Fruit fly (Drosophila melanogaster) whole organism, embryonic: Measurements from ENCODE around the gene Mrp5.

ENCODE experiments used
- Ada2b ChIP-seq: fragments of 200-800 bp; sonication (Bioruptor generic); IDR thresholded peaks from 2 replicates; pipeline ENCODE4 v1.3.6; 2022; ENCODE audit warnings: missing biosample characterization, missing genetic modification characterization
- Antp ChIP-seq: fragments of 200-800 bp; sonication (Bioruptor generic); optimal IDR thresholded peaks from 3 replicates; lab custom pipeline; 2016; ENCODE audit warnings: missing biosample characterization, missing genetic modification characterization
- Bgb ChIP-seq: fragments of 200-800 bp; sonication (Bioruptor generic); IDR thresholded peaks from 2 replicates; pipeline ENCODE4 v1.3.6; 2022; ENCODE audit warnings: missing biosample characterization, missing genetic modification characterization; ENCODE audit not compliant: partially characterized antibody
- BtbVII ChIP-seq: fragments of 200-800 bp; sonication (Bioruptor generic); optimal IDR thresholded peaks from 3 replicates; lab custom pipeline; 2017; ENCODE audit warnings: missing biosample characterization, mild to moderate bottlenecking, missing genetic modification characterization
- Bteb2 ChIP-seq: fragments of 200-800 bp; sonication (Bioruptor generic); optimal IDR thresholded peaks from 2 replicates; lab custom pipeline; 2016; ENCODE audit warnings: missing biosample characterization, missing genetic modification characterization
- CG1024 ChIP-seq: fragments of 200-800 bp; sonication (Bioruptor generic); IDR thresholded peaks from 2 replicates; pipeline ENCODE4 v1.3.6; 2022; ENCODE audit warnings: missing biosample characterization, missing genetic modification characterization
- CG10543 ChIP-seq: fragments of 200-800 bp; sonication (Bioruptor generic); optimal IDR thresholded peaks from 3 replicates; lab custom pipeline; 2017; ENCODE audit warnings: missing biosample characterization, mild to moderate bottlenecking, missing genetic modification characterization, moderate library complexity
- CG11247 ChIP-seq: fragments of 200-800 bp; sonication (Bioruptor generic); IDR thresholded peaks from 2 replicates; pipeline ENCODE4 v1.3.6; 2022; ENCODE audit warnings: missing biosample characterization, missing genetic modification characterization
- CG11560 ChIP-seq: fragments of 200-800 bp; sonication (Bioruptor generic); IDR thresholded peaks from 3 replicates; pipeline ENCODE4 v1.3.6; 2022; ENCODE audit warnings: missing biosample characterization, missing genetic modification characterization
- CG12155 ChIP-seq: fragments of 200-800 bp; sonication (Bioruptor generic); optimal IDR thresholded peaks from 3 replicates; lab custom pipeline; 2016; ENCODE audit warnings: missing biosample characterization, missing genetic modification characterization
- CG13287 ChIP-seq: fragments of 200-800 bp; sonication (Bioruptor generic); IDR thresholded peaks from 2 replicates; pipeline ENCODE4 v1.3.6; 2022; ENCODE audit warnings: missing biosample characterization, missing genetic modification characterization; ENCODE audit not compliant: partially characterized antibody
- CG13424 ChIP-seq: fragments of 200-800 bp; sonication (Bioruptor generic); optimal IDR thresholded peaks from 2 replicates; lab custom pipeline; 2019; ENCODE audit warnings: missing biosample characterization, mild to moderate bottlenecking, missing genetic modification characterization, moderate library complexity
- CG14441 ChIP-seq: fragments of 200-800 bp; sonication (Bioruptor generic); IDR thresholded peaks from 2 replicates; pipeline ENCODE4 v1.3.6; 2022; ENCODE audit warnings: missing biosample characterization, missing genetic modification characterization
- CG15269 ChIP-seq: fragments of 200-800 bp; sonication (Bioruptor generic); optimal IDR thresholded peaks from 2 replicates; lab custom pipeline; 2018; ENCODE audit warnings: missing biosample characterization, mild to moderate bottlenecking, missing genetic modification characterization, moderate library complexity
- CG16815 ChIP-seq: fragments of 200-800 bp; sonication (Bioruptor generic); optimal IDR thresholded peaks from 3 replicates; lab custom pipeline; 2017; ENCODE audit warnings: missing biosample characterization, mild to moderate bottlenecking, missing genetic modification characterization
- CG17328 ChIP-seq: fragments of 200-800 bp; sonication (Bioruptor generic); IDR thresholded peaks from 2 replicates; pipeline ENCODE4 v1.3.6; 2022; ENCODE audit warnings: missing biosample characterization, missing genetic modification characterization
- CG2199 ChIP-seq: fragments of 200-800 bp; sonication (Bioruptor generic); IDR thresholded peaks from 3 replicates; pipeline ENCODE4 v1.3.6; 2022; ENCODE audit warnings: missing biosample characterization, missing genetic modification characterization
- CG2202 ChIP-seq: fragments of 200-800 bp; sonication (Bioruptor generic); optimal IDR thresholded peaks from 2 replicates; lab custom pipeline; 2018; ENCODE audit warnings: missing biosample characterization, mild to moderate bottlenecking, missing genetic modification characterization
- CG31441 ChIP-seq: fragments of 200-800 bp; sonication (Bioruptor generic); IDR thresholded peaks from 2 replicates; pipeline ENCODE4 v1.3.6; 2022; ENCODE audit warnings: missing biosample characterization, missing genetic modification characterization
- CG4424 ChIP-seq: fragments of 200-800 bp; sonication (Bioruptor generic); optimal IDR thresholded peaks from 3 replicates; lab custom pipeline; 2016; ENCODE audit warnings: missing biosample characterization, missing genetic modification characterization
- CG6175 ChIP-seq: fragments of 200-800 bp; sonication (Bioruptor generic); IDR thresholded peaks from 3 replicates; pipeline ENCODE4 v1.3.6; 2022; ENCODE audit warnings: missing biosample characterization, missing genetic modification characterization
- CG6813 ChIP-seq: fragments of 200-800 bp; sonication (Bioruptor generic); optimal IDR thresholded peaks from 2 replicates; lab custom pipeline; 2017; ENCODE audit warnings: missing biosample characterization, missing genetic modification characterization, mild to moderate bottlenecking, moderate library complexity, missing genetic modification reagents
- CG9437 ChIP-seq: fragments of 200-800 bp; sonication (Bioruptor generic); optimal IDR thresholded peaks from 2 replicates; lab custom pipeline; 2018; ENCODE audit warnings: missing biosample characterization, mild to moderate bottlenecking, missing genetic modification characterization
- CG9727 ChIP-seq: fragments of 200-800 bp; sonication (Bioruptor generic); optimal IDR thresholded peaks from 3 replicates; lab custom pipeline; 2017; ENCODE audit warnings: missing biosample characterization, mild to moderate bottlenecking, missing genetic modification characterization
- Doc3 ChIP-seq: fragments of 200-800 bp; sonication (Bioruptor generic); IDR thresholded peaks from 3 replicates; pipeline ENCODE4 v1.3.6; 2022; ENCODE audit warnings: missing biosample characterization, missing genetic modification characterization; ENCODE audit not compliant: partially characterized antibody
- Hand ChIP-seq: fragments of 200-800 bp; sonication (Bioruptor generic); optimal IDR thresholded peaks from 2 replicates; lab custom pipeline; 2017; ENCODE audit warnings: mild to moderate bottlenecking, missing biosample characterization, missing genetic modification reagents, missing genetic modification characterization
- Hr3 ChIP-seq: fragments of 200-800 bp; sonication (Bioruptor generic); optimal IDR thresholded peaks from 3 replicates; lab custom pipeline; 2016; ENCODE audit warnings: missing biosample characterization, missing genetic modification characterization
- Hr39 ChIP-seq: fragments of >200 bp; optimal IDR thresholded peaks from 2 replicates; lab custom pipeline; 2017
- Meics ChIP-seq: fragments of 200-800 bp; sonication (Bioruptor generic); optimal IDR thresholded peaks from 2 replicates; lab custom pipeline; 2017; ENCODE audit warnings: missing biosample characterization, mild to moderate bottlenecking, missing genetic modification characterization
- Nf-YC ChIP-seq: fragments of 200-800 bp; optimal IDR thresholded peaks from 3 replicates; lab custom pipeline; 2019; ENCODE audit warnings: missing biosample characterization, mild to moderate bottlenecking, missing genetic modification characterization, moderate library complexity
- PHDP ChIP-seq: fragments of 200-800 bp; sonication (Bioruptor generic); optimal IDR thresholded peaks from 3 replicates; lab custom pipeline; 2018; ENCODE audit warnings: missing biosample characterization, mild to moderate bottlenecking, missing genetic modification characterization, moderate library complexity
- Rfx ChIP-seq: fragments of 200-800 bp; sonication (Bioruptor generic); IDR thresholded peaks from 2 replicates; pipeline ENCODE4 v1.3.6; 2022; ENCODE audit warnings: missing biosample characterization, missing genetic modification characterization
- Side ChIP-seq: fragments of 200-800 bp; sonication (Bioruptor generic); optimal IDR thresholded peaks from 2 replicates; lab custom pipeline; 2016; ENCODE audit warnings: missing biosample characterization, missing genetic modification characterization
- Six4 ChIP-seq: fragments of 200-800 bp; sonication (Bioruptor generic); optimal IDR thresholded peaks from 2 replicates; lab custom pipeline; 2016; ENCODE audit warnings: missing biosample characterization, missing genetic modification characterization
- dpn ChIP-seq, 2 experiments: fragments of 200-800 bp; sonication (Bioruptor generic); optimal IDR thresholded peaks; 3 replicates each; lab custom pipeline; 2016; ENCODE audit warnings: missing biosample characterization in 2 of 2, missing genetic modification characterization in 2 of 2
- eyg ChIP-seq: fragments of 200-800 bp; sonication (Bioruptor generic); optimal IDR thresholded peaks from 3 replicates; lab custom pipeline; 2016; ENCODE audit warnings: missing biosample characterization, missing genetic modification characterization
- fu2 ChIP-seq: fragments of 200-800 bp; sonication (Bioruptor generic); optimal IDR thresholded peaks from 2 replicates; lab custom pipeline; 2016; ENCODE audit warnings: missing biosample characterization, missing genetic modification characterization
- hkb ChIP-seq, 2 experiments: fragments of 200-800 bp in 1 of 2; fragments of >200 bp in 1 of 2; sonication (Bioruptor generic) in 1 of 2; IDR thresholded peaks in 1 of 2; optimal IDR thresholded peaks in 1 of 2; 2 replicates each; pipeline versions ENCODE4 v1.3.6 to Lab custom; 2017 to 2022; ENCODE audit warnings: missing biosample characterization in 1 of 2, missing genetic modification characterization in 1 of 2
- inv ChIP-seq: fragments of 200-800 bp; sonication (Bioruptor generic); IDR thresholded peaks from 2 replicates; pipeline ENCODE4 v1.3.6; 2022; ENCODE audit warnings: missing biosample characterization, missing genetic modification characterization; ENCODE audit not compliant: partially characterized antibody
- ken ChIP-seq: fragments of 200-800 bp; sonication (Bioruptor generic); IDR thresholded peaks from 3 replicates; pipeline ENCODE4 v1.3.6; 2022; ENCODE audit warnings: missing biosample characterization, missing genetic modification characterization
- lab ChIP-seq: fragments of 200-800 bp; sonication (Bioruptor generic); optimal IDR thresholded peaks from 3 replicates; lab custom pipeline; 2017; ENCODE audit warnings: missing biosample characterization, missing genetic modification characterization, mild to moderate bottlenecking, moderate library complexity, missing genetic modification reagents
- mam ChIP-seq: fragments of 200-800 bp; sonication (Bioruptor generic); optimal IDR thresholded peaks from 3 replicates; lab custom pipeline; 2016; ENCODE audit warnings: missing biosample characterization, missing genetic modification characterization
- pum ChIP-seq: fragments of 200-800 bp; sonication (Bioruptor generic); optimal IDR thresholded peaks from 2 replicates; lab custom pipeline; 2016; ENCODE audit warnings: missing biosample characterization, missing genetic modification characterization
- pzg ChIP-seq: fragments of 200-800 bp; sonication (Bioruptor generic); optimal IDR thresholded peaks from 3 replicates; lab custom pipeline; 2018; ENCODE audit warnings: missing biosample characterization, mild to moderate bottlenecking, missing genetic modification characterization, moderate library complexity
- row ChIP-seq: fragments of 200-800 bp; sonication (Bioruptor generic); IDR thresholded peaks from 3 replicates; pipeline ENCODE4 v1.3.6; 2022; ENCODE audit warnings: missing biosample characterization, missing genetic modification characterization
- slou ChIP-seq: fragments of 200-800 bp; sonication (Bioruptor generic); optimal IDR thresholded peaks from 3 replicates; lab custom pipeline; 2016; ENCODE audit warnings: missing biosample characterization, missing genetic modification characterization
- sqz ChIP-seq: fragments of 200-800 bp; sonication (Bioruptor generic); optimal IDR thresholded peaks from 3 replicates; lab custom pipeline; 2018; ENCODE audit warnings: missing biosample characterization, mild to moderate bottlenecking, missing genetic modification characterization
- stwl ChIP-seq: fragments of 200-800 bp; sonication (Bioruptor generic); optimal IDR thresholded peaks from 3 replicates; lab custom pipeline; 2018; ENCODE audit warnings: missing biosample characterization, mild to moderate bottlenecking, missing genetic modification characterization, moderate library complexity
- vvl ChIP-seq: fragments of 200-800 bp; sonication (Bioruptor generic); IDR thresholded peaks from 2 replicates; pipeline ENCODE4 v1.3.6; 2022; ENCODE audit warnings: missing biosample characterization, missing genetic modification characterization

Mrp5 gene

dm6 chr3R:19902926-19903739 is 27.7 kb upstream of the Mrp5 start, which contains the start of gene ClpX (continued):
- no peak for TF ChIP-seq Hr3 (GFP tag; lab: Kevin White, UChicago)
- TF ChIP-seq Hand (GFP tag; lab: Kevin White, UChicago), result no peak
- TF ChIP-seq CG4424 (GFP tag; lab: Kevin White, UChicago), result no peak
- no peak; the same call in 2 of the 3 replicates for TF ChIP-seq CG11560 (tag; lab: Robert Waterston, UW)
- no peak for TF ChIP-seq Side (GFP tag; lab: Kevin White, UChicago)
- TF ChIP-seq CG6813 (GFP tag; lab: Kevin White, UChicago), result no peak
- TF ChIP-seq Bgb, result peak; percentile 76
- peak; percentile 100 for TF ChIP-seq CG12155 (GFP tag; lab: Kevin White, UChicago)
- no peak for TF ChIP-seq sqz (GFP tag; lab: Kevin White, UChicago)
- TF ChIP-seq CG16815, result no peak
- no peak for TF ChIP-seq CG17328
- peak; percentile 80 for TF ChIP-seq CG13287
- TF ChIP-seq CG9727 (GFP tag; lab: Kevin White, UChicago), result no peak
- TF ChIP-seq lab, result no peak
- no peak for TF ChIP-seq mam
- 0 out of 2 replicates have a peak, but pooled peaks have one; percentile 26 for TF ChIP-seq vvl
- no peak for TF ChIP-seq Hr39 (lab: Kevin White, UChicago)
- no peak for TF ChIP-seq slou (GFP tag; lab: Kevin White, UChicago)
- peak; percentile 17 for TF ChIP-seq PHDP (tag; lab: Kevin White, UChicago)
- no peak for TF ChIP-seq eyg (GFP tag; lab: Kevin White, UChicago)
- peak; percentile 61; the same call in 2 of the 3 replicates for TF ChIP-seq Doc3
- TF ChIP-seq Six4 (GFP tag; lab: Kevin White, UChicago), result no peak
- peak; percentile 75 for TF ChIP-seq pzg (GFP tag; lab: Kevin White, UChicago)
- TF ChIP-seq inv (GFP tag; lab: Robert Waterston, UW), result peak; percentile 45
- TF ChIP-seq CG31441 (GFP tag; lab: Robert Waterston, UW), result no peak
- no peak for TF ChIP-seq hkb (optimal IDR thresholded peaks at IDR 0.05; lab: Kevin White, UChicago)
- 0 out of 2 replicates have a peak, but pooled peaks have one; percentile 10 for TF ChIP-seq hkb (GFP tag; IDR thresholded peaks at IDR 0.05; lab: Robert Waterston, UW)
- TF ChIP-seq CG2202 (tag; lab: Kevin White, UChicago), result no peak
- TF ChIP-seq Bteb2, result no peak
- no peak for TF ChIP-seq fu2 (GFP tag; lab: Kevin White, UChicago)

- no peak for TF ChIP-seq pum
- TF ChIP-seq stwl (tag; lab: Kevin White, UChicago), result no peak
- peak; percentile 46 for TF ChIP-seq Meics
- peak; percentile 13 for TF ChIP-seq CG10543
- TF ChIP-seq Ada2b, result peak; percentile 25; the same call in 1 of the 2 replicates
- TF ChIP-seq CG6175 (GFP tag; lab: Robert Waterston, UW), result 0 out of 3 replicates have a peak, but pooled peaks have one; percentile 24
- TF ChIP-seq row (GFP tag; lab: Robert Waterston, UW), result peak; percentile 58; the same call in 2 of the 3 replicates
- TF ChIP-seq CG14441 (GFP tag; lab: Robert Waterston, UW), result peak; percentile 37; the same call in 1 of the 2 replicates
- TF ChIP-seq BtbVII (GFP tag; lab: Kevin White, UChicago), result peak; percentile 19
- TF ChIP-seq Rfx (GFP tag; lab: Robert Waterston, UW), result peak; percentile 75
- peak; percentile 42; the same call in 1 of the 2 replicates for TF ChIP-seq CG11247 (GFP tag; lab: Robert Waterston, UW)
- TF ChIP-seq CG1024 (GFP tag; lab: Robert Waterston, UW), result 0 out of 2 replicates have a peak, but pooled peaks have one; percentile 18
- TF ChIP-seq Antp (GFP tag; lab: Kevin White, UChicago), result peak; percentile 11
- peak; percentile 36 for TF ChIP-seq Nf-YC (tag; lab: Kevin White, UChicago)
- TF ChIP-seq dpn (GFP tag; optimal IDR thresholded peaks at IDR 0.05; lab: Kevin White, UChicago), result peak in 1 of 2 experiments; percentile 20
- peak; percentile 64 for TF ChIP-seq CG15269 (tag; lab: Kevin White, UChicago)
- no peak for TF ChIP-seq CG9437 (GFP tag; lab: Kevin White, UChicago)
- TF ChIP-seq ken (GFP tag; lab: Robert Waterston, UW), result no peak
- 0 out of 3 replicates have a peak, but pooled peaks have one; percentile 42 for TF ChIP-seq CG2199 (GFP tag; lab: Robert Waterston, UW)
- peak; percentile 4 for TF ChIP-seq CG13424 (tag; lab: Kevin White, UChicago)
Observed at dm6 chr3R:19902328-19902727, 26.9 kb upstream of the Mrp5 start.
